Fruit fly (Drosophila melanogaster): ENCODE data around the gene CG32815.

CG32815 gene

dm6 chrX:932166-932565, at the start of gene CG32815, which contains the start of gene CG3706:
CG32815 (plus strand) TSS chrX:932466.
CG3706 (minus strand) TSS chrX:932475.
- TF ChIP-seq CG5204 (GFP tag; optimal IDR thresholded peaks at IDR 0.05) = no peak
- TF ChIP-seq ovo (GFP tag; optimal IDR thresholded peaks at IDR 0.05) = no peak
- no peak for TF ChIP-seq kay (GFP tag; ENCODE audit: borderline replicate concordance)
- no peak for TF ChIP-seq CG33017 (tag; optimal IDR thresholded peaks at IDR 0.05)
- no peak for TF ChIP-seq cic (GFP tag; optimal IDR thresholded peaks at IDR 0.05)
- TF ChIP-seq CG11617 (GFP tag; optimal IDR thresholded peaks at IDR 0.05) = no peak
- no peak for TF ChIP-seq tj (GFP tag; optimal IDR thresholded peaks at IDR 0.05)
- no peak for TF ChIP-seq CG12768 (GFP tag; optimal IDR thresholded peaks at IDR 0.05)
- TF ChIP-seq CG7101 (tag; optimal IDR thresholded peaks at IDR 0.05) = no peak
- no peak for TF ChIP-seq Crg-1 (GFP tag; optimal IDR thresholded peaks at IDR 0.05)

- TF ChIP-seq cic (GFP tag; optimal IDR thresholded peaks at IDR 0.05) = no peak
- TF ChIP-seq CG12768 (GFP tag; optimal IDR thresholded peaks at IDR 0.05) = no peak
- TF ChIP-seq CG33017 (tag; optimal IDR thresholded peaks at IDR 0.05) = no peak
- TF ChIP-seq cnc (optimal IDR thresholded peaks at IDR 0.05) = no peak
- no peak for TF ChIP-seq CG11617 (GFP tag; optimal IDR thresholded peaks at IDR 0.05)
- TF ChIP-seq Clk (GFP tag; optimal IDR thresholded peaks at IDR 0.05) = no peak
- no peak for TF ChIP-seq toe (GFP tag; optimal IDR thresholded peaks at IDR 0.05)
- no peak for TF ChIP-seq tj (GFP tag; optimal IDR thresholded peaks at IDR 0.05)
- TF ChIP-seq CG7101 (tag; optimal IDR thresholded peaks at IDR 0.05) = no peak
- TF ChIP-seq Hr96 (GFP tag; optimal IDR thresholded peaks at IDR 0.05) = no peak
- no peak for TF ChIP-seq CG7045 (GFP tag; optimal IDR thresholded peaks at IDR 0.05)
- TF ChIP-seq bab1 (GFP tag; optimal IDR thresholded peaks at IDR 0.05) = no peak
- TF ChIP-seq CG1620 (GFP tag; optimal IDR thresholded peaks at IDR 0.05) = no peak
- no peak for TF ChIP-seq CG14711 (tag; optimal IDR thresholded peaks at IDR 0.05)
Observed at dm6 chrX:894182-894581, 38.1 kb upstream of the CG32815 start, which contains the start of gene CG11663. CG11663 (plus strand) TSS chrX:894482.

dm6 chrX:898367-898766, 33.9 kb upstream of the CG32815 start:
- TF ChIP-seq Clk (GFP tag; optimal IDR thresholded peaks at IDR 0.05) (no peak), CG7045 (GFP tag; optimal IDR thresholded peaks at IDR 0.05) (no peak), ovo (GFP tag; optimal IDR thresholded peaks at IDR 0.05) (no peak), kay (GFP tag; ENCODE audit: borderline replicate concordance) (no peak), Hr96 (GFP tag; optimal IDR thresholded peaks at IDR 0.05) (no peak), CG1620 (GFP tag; optimal IDR thresholded peaks at IDR 0.05) (no peak), CG14711 (tag; optimal IDR thresholded peaks at IDR 0.05) (no peak), bab1 (GFP tag; optimal IDR thresholded peaks at IDR 0.05) (no peak), pad (GFP tag; optimal IDR thresholded peaks at IDR 0.05) (no peak), CG33017 (tag; optimal IDR thresholded peaks at IDR 0.05) (no peak), CG7101 (tag; optimal IDR thresholded peaks at IDR 0.05) (no peak), cic (GFP tag; optimal IDR thresholded peaks at IDR 0.05) (no peak), cnc (optimal IDR thresholded peaks at IDR 0.05) (no peak), CG5204 (GFP tag; optimal IDR thresholded peaks at IDR 0.05) (no peak), CG11617 (GFP tag; optimal IDR thresholded peaks at IDR 0.05) (no peak), toe (GFP tag; optimal IDR thresholded peaks at IDR 0.05) (no peak), CG12768 (GFP tag; optimal IDR thresholded peaks at IDR 0.05) (no peak), tj (GFP tag; optimal IDR thresholded peaks at IDR 0.05) (no peak), Mnt (GFP tag; optimal IDR thresholded peaks at IDR 0.05) (no peak), Crg-1 (GFP tag; optimal IDR thresholded peaks at IDR 0.05) (no peak)

DNA sequence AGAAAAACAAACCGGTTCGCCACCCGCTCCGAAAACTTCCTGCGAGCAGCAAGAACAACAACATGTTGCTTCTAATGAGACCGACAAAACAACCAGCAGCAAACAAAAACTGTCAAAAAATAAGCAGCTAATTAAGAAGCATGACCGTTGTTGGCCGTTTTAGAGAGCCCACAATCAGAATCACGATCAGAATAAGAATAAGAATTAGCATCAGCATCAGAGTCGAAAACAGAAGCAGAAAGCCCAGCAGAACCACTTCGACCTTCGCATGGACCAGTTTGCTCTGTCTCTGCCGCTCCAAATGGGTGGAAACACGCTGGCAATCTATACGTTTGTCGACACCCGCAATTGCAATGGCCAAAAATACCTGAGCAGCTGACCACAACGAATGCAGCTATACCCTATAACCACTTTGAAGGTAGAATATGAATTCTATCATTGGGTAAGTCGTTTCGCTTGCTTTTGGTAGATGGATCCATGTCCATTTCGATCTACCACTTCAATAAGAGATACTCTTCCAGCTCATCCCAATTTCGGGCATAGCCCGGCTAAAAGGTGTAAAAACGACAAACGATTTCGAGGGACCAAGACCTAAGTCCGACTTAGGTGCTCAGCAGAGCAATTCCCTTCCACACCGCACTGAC, 32.7 kb upstream of the CG32815 start:
- TF ChIP-seq CG11617 (GFP tag; optimal IDR thresholded peaks at IDR 0.05) (no peak), CG5204 (GFP tag; optimal IDR thresholded peaks at IDR 0.05) (no peak), CG7101 (tag; optimal IDR thresholded peaks at IDR 0.05) (no peak), cnc (optimal IDR thresholded peaks at IDR 0.05) (no peak), CG1620 (GFP tag; optimal IDR thresholded peaks at IDR 0.05) (no peak), CG14711 (tag; optimal IDR thresholded peaks at IDR 0.05) (no peak), CG33017 (tag; optimal IDR thresholded peaks at IDR 0.05) (no peak)

DNA sequence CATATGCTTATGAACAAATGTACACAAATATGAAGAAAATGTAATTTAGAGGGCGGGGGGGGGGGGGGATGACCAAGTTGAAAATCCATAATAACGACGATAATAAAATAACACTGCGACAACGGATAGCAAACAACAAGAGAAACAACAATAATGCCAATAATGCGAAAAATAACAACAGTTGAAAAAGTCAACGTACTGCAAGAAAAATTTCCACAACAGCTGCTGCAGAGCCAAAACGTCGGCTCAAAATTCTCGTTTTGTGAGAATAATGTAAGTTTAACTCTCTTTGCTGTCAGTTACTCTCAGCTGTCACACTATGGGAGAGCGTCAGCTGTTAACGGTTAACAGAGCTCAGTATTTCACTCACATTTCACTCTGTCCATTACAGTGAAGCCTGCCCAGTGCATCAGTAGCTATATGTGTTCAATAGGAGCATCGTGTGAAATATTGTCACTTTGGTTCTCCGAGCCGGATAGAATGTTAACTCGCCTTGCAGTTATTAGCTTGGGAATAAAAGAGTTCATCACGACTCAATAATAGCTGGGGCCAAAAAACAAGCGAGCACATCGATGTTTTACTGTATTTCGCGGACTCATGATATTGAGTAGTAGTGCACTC, 31.4 kb upstream of the CG32815 start:
- TF ChIP-seq CG12768 (GFP tag; optimal IDR thresholded peaks at IDR 0.05) = peak; percentile 79
- TF ChIP-seq Clk (GFP tag; optimal IDR thresholded peaks at IDR 0.05) = peak; percentile 72
- TF ChIP-seq kay (GFP tag; ENCODE audit: borderline replicate concordance) = peak; percentile 13
- peak; percentile 60 for TF ChIP-seq Mnt (GFP tag; optimal IDR thresholded peaks at IDR 0.05)
- TF ChIP-seq CG33017 (tag; optimal IDR thresholded peaks at IDR 0.05) = peak; percentile 81
- peak; percentile 74 for TF ChIP-seq CG11617 (GFP tag; optimal IDR thresholded peaks at IDR 0.05)
- TF ChIP-seq pad (GFP tag; optimal IDR thresholded peaks at IDR 0.05) = peak; percentile 72
- peak; percentile 80 for TF ChIP-seq CG7045 (GFP tag; optimal IDR thresholded peaks at IDR 0.05)
- peak; percentile 36 for TF ChIP-seq ovo (GFP tag; optimal IDR thresholded peaks at IDR 0.05)
- peak; percentile 82 for TF ChIP-seq CG14711 (tag; optimal IDR thresholded peaks at IDR 0.05)
- peak; percentile 82 for TF ChIP-seq CG7101 (tag; optimal IDR thresholded peaks at IDR 0.05)
- no peak for TF ChIP-seq cic (GFP tag; optimal IDR thresholded peaks at IDR 0.05)
- peak; percentile 57 for TF ChIP-seq tj (GFP tag; optimal IDR thresholded peaks at IDR 0.05)
- peak; percentile 97 for TF ChIP-seq bab1 (GFP tag; optimal IDR thresholded peaks at IDR 0.05)
- TF ChIP-seq CG5204 (GFP tag; optimal IDR thresholded peaks at IDR 0.05) = peak; percentile 81
- no peak for TF ChIP-seq cnc (optimal IDR thresholded peaks at IDR 0.05)
- peak; percentile 74 for TF ChIP-seq Crg-1 (GFP tag; optimal IDR thresholded peaks at IDR 0.05)
- peak; percentile 92 for TF ChIP-seq Hr96 (GFP tag; optimal IDR thresholded peaks at IDR 0.05)
- TF ChIP-seq CG1620 (GFP tag; optimal IDR thresholded peaks at IDR 0.05) = peak; percentile 75
- peak; percentile 68 for TF ChIP-seq toe (GFP tag; optimal IDR thresholded peaks at IDR 0.05)
